Worm (Caenorhabditis elegans) whole organism, L4/young adult: ENCODE measurements around the gene Y64H9A.2.

Source experiments
- W03F9.2 ChIP-seq: fragments of 150-350 bp; optimal IDR thresholded peaks from 2 replicates; lab custom pipeline; 2014; ENCODE audit warnings: missing biosample characterization, missing genetic modification characterization
- dao-5 ChIP-seq: sonication (generic microtip); optimal IDR thresholded peaks from 2 replicates; lab custom pipeline; 2016; ENCODE audit warnings: missing genotype, missing genetic modification characterization, moderate library complexity, missing compliant biosample characterization
- him-1 ChIP-seq: sonication (generic microtip); optimal IDR thresholded peaks from 2 replicates; lab custom pipeline; 2016; ENCODE audit warnings: missing genotype, missing genetic modification reagents, missing genetic modification characterization, missing compliant biosample characterization

Y64H9A.2 gene

DNA sequence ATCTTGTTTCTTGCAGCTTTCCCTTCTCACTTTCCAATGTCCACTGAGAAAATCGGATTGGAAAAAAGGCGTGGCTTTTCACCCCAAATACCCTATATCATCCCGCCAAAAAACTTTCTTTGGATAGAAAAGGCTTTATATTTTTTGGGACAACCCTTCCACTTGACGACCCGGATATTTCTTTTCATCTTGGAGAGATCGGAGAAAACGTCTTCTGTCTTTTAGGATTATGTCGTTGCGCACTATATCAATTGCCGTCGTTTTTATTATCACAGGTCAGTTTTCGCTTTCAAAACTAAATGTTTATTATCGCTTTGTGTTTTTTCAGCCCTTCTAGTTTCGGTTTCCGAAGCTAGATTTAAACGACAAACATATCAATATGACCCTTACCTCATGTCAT lies at the start of gene Y64H9A.2:
Gene Y64H9A.2 (plus strand): TSS at position 90 of the 400 bp plus-strand sequence.
- TF ChIP-seq W03F9.2 = no peak
- TF ChIP-seq him-1 (tag; lab: Kevin White, UChicago) = no peak
- no peak for TF ChIP-seq dao-5

- TF ChIP-seq W03F9.2 (no peak), him-1 (tag; lab: Kevin White, UChicago) (no peak), dao-5 (no peak)
Observed at ce11 chrX:4997548-4998087, 46.2 kb upstream of the Y64H9A.2 start, which contains the start of gene ZC8.6. Gene ZC8.6 (minus strand): TSS chrX:4997598.

DNA sequence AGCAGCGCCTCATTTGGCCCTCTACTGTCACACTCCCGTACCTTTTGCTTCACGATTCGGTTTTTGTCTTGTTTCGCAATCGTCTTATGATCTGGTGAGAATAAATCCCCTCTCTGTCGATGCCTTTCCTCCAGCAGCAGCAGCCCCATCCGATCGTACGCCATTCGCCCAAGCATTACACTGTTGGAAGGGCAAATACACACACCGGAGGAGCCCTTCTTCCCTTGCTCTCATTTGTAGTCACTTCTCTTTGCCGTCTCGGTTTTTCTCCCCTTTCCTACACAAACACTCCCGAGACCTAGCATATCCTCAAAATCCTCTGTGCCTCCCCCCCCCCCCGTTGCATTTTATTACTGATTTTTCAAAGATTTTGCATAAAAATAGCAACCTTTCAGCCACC lies 44.9 kb upstream of the Y64H9A.2 start, which contains the start of gene set-30:
Gene set-30 (plus strand): TSS at position 396 of the 400 bp plus-strand sequence.
- TF ChIP-seq W03F9.2 (no peak), dao-5 (no peak), him-1 (tag; lab: Kevin White, UChicago) (no peak)

DNA sequence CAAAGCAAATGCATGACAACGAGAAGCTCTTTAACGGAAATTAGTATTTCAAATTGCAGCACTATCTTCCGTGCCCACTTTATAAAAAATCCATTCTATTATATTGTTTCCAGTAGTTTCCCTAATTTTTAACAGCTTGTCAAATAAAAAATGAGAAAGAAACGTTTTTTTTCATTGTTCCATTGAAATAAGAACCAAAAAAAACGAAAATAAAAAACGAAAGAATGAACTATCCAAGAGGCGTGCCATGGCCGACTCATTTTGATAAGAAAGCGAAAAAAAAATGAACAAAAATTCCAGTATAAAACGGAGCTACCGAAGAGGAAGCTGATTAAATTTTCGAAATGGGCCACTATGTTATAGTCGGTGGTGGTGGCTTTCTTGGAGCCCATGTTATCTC lies 38.8 kb upstream of the Y64H9A.2 start, which contains the start of gene hsd-2:
Gene hsd-2 (plus strand): TSS at position 301 of the 400 bp plus-strand sequence.
- TF ChIP-seq W03F9.2 (no peak), him-1 (tag; lab: Kevin White, UChicago) (no peak), dao-5 (no peak)

DNA sequence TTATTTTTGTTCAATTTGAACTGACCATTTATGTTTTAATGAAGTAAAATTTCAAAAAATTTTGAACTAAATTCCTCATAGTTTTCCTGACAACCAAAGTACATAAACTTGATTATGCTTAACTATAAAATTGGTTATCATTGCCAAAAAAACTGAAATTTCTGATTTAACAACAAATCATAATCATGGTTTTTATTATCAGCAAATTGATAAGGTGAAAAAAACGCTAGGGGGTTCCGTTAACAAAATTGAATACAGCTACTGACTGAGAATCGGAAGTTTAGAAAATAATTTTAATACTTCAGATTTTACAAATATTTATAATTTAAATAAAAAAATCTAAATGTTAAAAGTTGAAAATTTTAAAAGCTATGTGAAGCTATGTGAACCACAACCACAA lies 36.8 kb upstream of the Y64H9A.2 start:
- TF ChIP-seq him-1 (tag; lab: Kevin White, UChicago) (no peak), W03F9.2 (no peak), dao-5 (no peak)

DNA sequence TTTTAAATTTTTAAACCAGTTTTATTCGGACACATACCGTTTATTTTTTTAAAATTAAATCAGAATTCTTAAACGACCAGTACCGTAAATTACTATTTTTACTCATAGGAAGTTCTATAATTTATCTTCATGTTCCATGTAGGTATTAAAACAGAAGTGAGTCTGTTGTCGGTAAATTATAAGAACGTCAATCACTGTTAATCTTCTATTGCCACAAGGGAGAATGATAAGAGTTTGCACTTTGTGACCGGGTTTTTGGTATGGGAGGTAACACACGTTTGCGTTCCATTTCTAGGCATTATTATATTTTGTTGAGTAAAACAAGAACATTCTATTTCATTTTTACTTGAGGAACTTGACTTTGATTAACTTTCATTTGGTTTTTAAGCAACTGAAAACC lies 34.8 kb upstream of the Y64H9A.2 start, which contains the start of gene hsd-3:
Gene hsd-3 (plus strand): TSS at position 301 of the 400 bp plus-strand sequence.
- no peak for TF ChIP-seq dao-5
- TF ChIP-seq him-1 (tag; lab: Kevin White, UChicago) = no peak
- TF ChIP-seq W03F9.2 = no peak

DNA sequence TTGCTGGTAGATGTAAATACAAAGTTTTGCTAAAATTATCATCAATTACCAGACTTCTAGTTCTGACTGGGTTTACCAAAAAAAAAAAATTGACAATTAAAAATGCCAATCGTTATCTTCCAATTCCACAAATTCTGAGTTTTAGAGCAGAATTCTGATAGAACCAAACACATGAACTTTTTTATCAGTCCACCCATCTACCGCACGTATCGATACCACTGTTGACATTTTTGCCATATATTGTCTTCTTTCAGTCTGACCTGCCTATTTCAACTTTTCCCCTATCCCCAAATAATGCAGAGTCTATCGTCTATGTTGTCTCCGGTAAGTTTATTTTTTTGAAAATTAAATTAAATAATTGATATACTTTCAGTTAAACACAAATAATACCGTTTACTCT lies 29.9 kb upstream of the Y64H9A.2 start, which contains the start of gene ZC449.7:
Gene ZC449.7 (plus strand): TSS at position 249 of the 400 bp plus-strand sequence.
- TF ChIP-seq dao-5 (no peak), W03F9.2 (no peak), him-1 (tag; lab: Kevin White, UChicago) (no peak)

ce11 chrX:5015775-5016174 lies 28.0 kb upstream of the Y64H9A.2 start, which contains the start of gene ZC449.8:
Gene ZC449.8 (plus strand): TSS chrX:5016075.
- no peak for TF ChIP-seq dao-5
- no peak for TF ChIP-seq him-1 (tag; lab: Kevin White, UChicago)
- TF ChIP-seq W03F9.2 = no peak

DNA sequence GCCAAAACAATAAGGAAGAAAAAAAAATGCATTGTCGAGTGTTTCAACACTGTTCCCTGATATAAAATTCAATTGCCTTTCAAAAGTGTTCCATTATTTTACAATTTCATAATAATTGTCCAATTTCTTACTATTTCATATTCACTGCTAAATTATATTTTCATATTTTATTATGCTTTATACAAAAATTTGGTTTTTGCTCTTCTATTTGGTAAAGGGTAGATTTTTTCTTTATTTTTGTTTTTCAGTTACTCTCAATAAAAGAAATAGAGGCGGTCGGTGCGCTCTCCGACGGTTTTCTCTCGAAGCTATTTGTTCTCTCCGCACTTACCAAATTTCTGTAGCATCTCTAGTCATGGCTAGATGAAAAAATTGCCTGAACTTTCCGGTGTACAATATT lies 26.2 kb upstream of the Y64H9A.2 start, which contains the start of gene sek-3:
Gene sek-3 (plus strand): TSS at position 301 of the 400 bp plus-strand sequence.
- TF ChIP-seq W03F9.2 = no peak
- no peak for TF ChIP-seq dao-5
- TF ChIP-seq him-1 (tag; lab: Kevin White, UChicago) = no peak

DNA sequence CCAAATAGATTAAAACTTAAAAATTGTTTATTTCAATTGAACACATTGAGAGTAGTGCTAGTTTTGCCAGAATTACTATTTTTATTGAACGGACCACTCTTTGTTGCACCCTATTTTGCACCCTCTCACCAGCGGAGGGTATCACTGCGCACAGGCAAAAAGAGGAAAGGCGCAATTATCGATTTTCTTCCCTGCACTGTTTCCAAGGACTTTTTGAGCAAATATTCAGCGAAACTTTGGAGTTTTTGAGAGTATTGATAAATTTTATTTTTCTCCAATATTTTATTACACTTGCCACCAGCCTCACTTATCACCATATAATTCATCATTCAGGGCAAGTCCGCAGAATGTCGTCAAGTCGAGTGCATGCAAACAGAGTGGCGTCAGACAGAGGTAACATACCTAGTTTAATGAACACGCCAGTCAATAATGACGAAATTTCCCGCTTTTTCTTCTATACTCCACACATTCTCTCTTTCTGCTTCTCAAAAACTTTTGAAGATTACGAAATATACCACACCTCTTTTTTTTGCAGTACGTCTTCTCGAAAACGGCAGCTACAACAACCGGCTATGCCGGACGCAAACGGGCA lies 25.6 kb upstream of the Y64H9A.2 start:
- no peak for TF ChIP-seq dao-5
- TF ChIP-seq W03F9.2 = peak; percentile 13
- no peak for TF ChIP-seq him-1 (tag; lab: Kevin White, UChicago)

ce11 chrX:5020996-5021395 lies 22.8 kb upstream of the Y64H9A.2 start, which contains the start of gene ZC449.2:
Gene ZC449.2 (plus strand): TSS chrX:5021285.
- TF ChIP-seq dao-5 (no peak), W03F9.2 (no peak), him-1 (tag; lab: Kevin White, UChicago) (no peak)

DNA sequence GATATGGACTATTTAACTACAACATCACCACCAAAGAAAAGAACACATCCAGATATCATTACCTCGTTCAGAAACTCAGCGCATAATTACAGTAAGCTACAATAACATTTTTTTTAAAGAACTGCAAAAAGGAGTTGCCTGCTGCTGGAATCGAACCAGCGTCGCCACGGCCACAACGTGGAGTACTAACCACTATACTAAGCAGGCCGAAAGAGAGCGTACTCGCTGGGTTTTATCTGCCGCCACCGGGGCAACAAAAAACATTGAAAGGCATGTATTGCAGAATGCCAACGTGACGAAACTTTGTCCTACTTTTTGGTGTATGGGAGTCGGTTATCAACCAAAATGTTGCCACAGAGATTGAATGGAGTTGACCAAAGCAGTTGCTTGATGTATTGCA lies 21.1 kb upstream of the Y64H9A.2 start:
- TF ChIP-seq him-1 (tag; lab: Kevin White, UChicago) (peak; percentile 40), dao-5 (peak; percentile 56), W03F9.2 (no peak)

- no peak for TF ChIP-seq W03F9.2
- TF ChIP-seq dao-5 = no peak
- no peak for TF ChIP-seq him-1 (tag; lab: Kevin White, UChicago)
Observed at ce11 chrX:5024300-5024699, 19.5 kb upstream of the Y64H9A.2 start, which contains the start of gene ZC449.1. Gene ZC449.1 (plus strand): TSS chrX:5024420.

DNA sequence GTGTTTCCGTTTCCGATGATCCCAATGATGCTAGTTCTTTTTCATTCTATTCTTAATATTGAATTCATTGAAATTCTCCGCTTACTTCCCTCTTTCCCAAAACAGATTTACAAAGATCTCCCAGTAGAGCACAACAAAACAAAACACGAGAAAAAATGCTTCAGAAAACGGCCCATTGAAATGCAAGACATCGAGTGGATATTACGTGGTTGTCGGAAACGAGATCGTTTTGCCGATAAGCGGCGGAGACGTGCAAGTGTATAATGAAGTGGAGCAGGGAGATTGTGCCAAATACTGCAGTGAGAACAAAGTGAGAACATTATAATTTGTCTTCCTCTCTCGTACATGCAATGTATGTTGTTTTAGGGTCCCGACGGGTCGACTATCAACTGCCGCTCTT lies 17.3 kb upstream of the Y64H9A.2 start:
- TF ChIP-seq W03F9.2 (no peak), dao-5 (no peak), him-1 (tag; lab: Kevin White, UChicago) (no peak)

DNA sequence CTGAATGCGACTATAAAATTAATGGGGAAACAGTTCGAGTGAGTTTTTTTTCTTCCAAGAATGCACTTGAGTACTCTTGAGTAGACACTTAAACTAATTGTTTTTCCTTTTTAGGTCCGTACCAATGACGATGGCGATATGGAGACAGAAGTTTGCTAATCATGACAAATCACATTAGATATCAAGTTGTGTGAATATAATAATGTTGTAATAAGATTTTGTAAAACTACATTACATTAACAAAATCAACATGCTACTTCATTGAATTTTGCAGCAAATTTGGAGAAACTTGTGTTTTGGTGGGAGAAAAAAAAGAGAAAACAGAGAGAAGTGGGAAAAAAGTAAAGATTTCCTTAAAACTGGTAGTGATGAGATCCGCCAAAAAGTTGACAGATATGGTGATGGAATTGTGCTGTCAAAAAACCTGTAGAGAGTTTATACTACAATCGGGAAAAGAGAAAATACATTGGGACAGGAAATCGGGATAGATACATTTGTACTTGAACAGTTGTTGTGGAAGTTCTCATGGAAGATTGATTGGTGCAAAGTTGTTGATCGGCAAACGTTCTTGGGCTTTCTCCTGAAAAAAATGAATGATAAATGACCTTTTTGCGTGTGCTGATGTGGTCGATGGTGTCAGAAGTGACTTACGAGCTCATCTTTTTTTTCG lies 15.7 kb upstream of the Y64H9A.2 start:
- no peak for TF ChIP-seq dao-5
- no peak for TF ChIP-seq him-1 (tag; lab: Kevin White, UChicago)
- TF ChIP-seq W03F9.2 = no peak
